Worm (Caenorhabditis elegans): ENCODE measurements around the gene Y53F4B.25.

Y53F4B.25 gene

ce11 chrII:15107184-15107583 lies 28.8 kb upstream of the Y53F4B.25 start:
- TF ChIP-seq aha-1 (tag) (peak; percentile 93), Y48G9A.11 (GFP tag; IDR thresholded peaks at IDR 0.05) (no peak)

DNA sequence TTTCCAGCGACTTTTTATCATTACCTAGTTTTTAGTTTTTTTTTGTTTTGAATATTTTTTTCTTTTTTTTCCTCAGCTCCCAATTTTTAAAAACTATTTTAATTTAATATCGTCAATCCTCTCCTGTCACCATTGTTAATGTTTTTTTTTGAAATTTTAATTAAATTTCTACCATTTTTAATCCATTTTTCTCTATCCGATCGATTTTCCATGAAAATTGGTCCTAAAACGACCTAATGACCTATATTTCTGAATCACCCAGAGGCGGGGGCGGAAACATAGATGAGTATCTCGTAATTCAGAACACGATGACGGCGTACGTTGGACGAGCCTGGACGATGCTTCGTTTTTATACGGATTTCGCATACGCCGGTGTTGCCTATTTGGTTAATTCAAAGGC lies 26.1 kb upstream of the Y53F4B.25 start, which contains the start of gene Y53F4B.39:
Gene Y53F4B.39, plus strand, starts transcription at position 301 of the 400 bp plus-strand sequence.
- TF ChIP-seq unc-62 (GFP tag; optimal IDR thresholded peaks at IDR 0.05 in 1 of 2) (peak in 1 of 2 experiments; percentile 26), unc-62 (tag; optimal IDR thresholded peaks at IDR 0.05) (no peak), spr-3 (GFP tag; optimal IDR thresholded peaks at IDR 0.05) (no peak), F49E8.2 (tag; optimal IDR thresholded peaks at IDR 0.05; ENCODE audit: borderline replicate concordance) (no peak)

DNA sequence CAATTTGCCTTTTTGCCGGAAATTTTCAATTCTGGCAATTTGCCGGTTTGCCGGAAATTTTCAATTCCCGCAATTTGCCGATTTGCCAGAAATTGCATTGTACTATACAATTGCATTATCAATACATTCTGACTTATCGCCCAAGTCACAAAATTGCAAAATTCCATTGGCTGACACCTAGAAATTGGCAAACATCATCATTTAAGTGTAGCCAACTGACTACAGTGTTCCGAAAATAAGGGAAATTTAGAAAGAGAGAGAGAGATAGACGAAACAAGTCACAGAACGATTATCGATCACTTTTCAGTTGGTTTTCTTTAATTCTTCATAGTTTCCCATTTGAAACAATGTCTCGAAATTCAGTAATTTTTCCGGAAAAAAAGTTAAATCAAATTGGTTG lies 24.6 kb upstream of the Y53F4B.25 start:
- TF ChIP-seq lim-7 (GFP tag; IDR thresholded peaks at IDR 0.05) (no peak), nhr-48 (tag; optimal IDR thresholded peaks at IDR 0.05) (no peak), ces-1 (GFP tag; optimal IDR thresholded peaks at IDR 0.05) (no peak), D1046.2 (GFP tag; IDR thresholded peaks at IDR 0.05) (no peak), zip-11 (GFP tag; IDR thresholded peaks at IDR 0.05) (no peak), zag-1 (tag; optimal IDR thresholded peaks at IDR 0.05) (no peak), lin-38 (GFP tag; IDR thresholded peaks at IDR 0.05) (no peak), zip-2 (tag; optimal IDR thresholded peaks at IDR 0.05) (no peak), attf-4 (tag; optimal IDR thresholded peaks at IDR 0.05) (no peak), mxl-2 (GFP tag; conservative IDR thresholded peaks at IDR 0.05) (no peak), nhr-102 (tag; optimal IDR thresholded peaks at IDR 0.05) (no peak), ceh-28 (tag; optimal IDR thresholded peaks at IDR 0.05) (no peak), hlh-11 (tag; optimal IDR thresholded peaks at IDR 0.05) (peak; percentile 68), vab-7 (GFP tag; IDR thresholded peaks at IDR 0.05) (no peak), nhr-76 (tag; optimal IDR thresholded peaks at IDR 0.05) (no peak), lin-1 (GFP tag; IDR thresholded peaks at IDR 0.05) (0 out of 2 replicates have a peak, but pooled peaks have one; percentile 24), ceh-32 (tag; optimal IDR thresholded peaks at IDR 0.05; ENCODE audit: poor library complexity) (no peak), pha-4 (GFP tag; IDR thresholded peaks at IDR 0.05) (no peak), pha-4 (tag; optimal IDR thresholded peaks at IDR 0.05) (no peak), ztf-11 (tag; optimal IDR thresholded peaks at IDR 0.05) (no peak), T26A8.4 (GFP tag; IDR thresholded peaks at IDR 0.05) (no peak), saeg-2 (GFP tag; IDR thresholded peaks at IDR 0.05) (no peak), mes-2 (tag; optimal IDR thresholded peaks at IDR 0.05; ENCODE audit: poor library complexity, severe bottlenecking) (peak; percentile 31), unc-62 (GFP tag; optimal IDR thresholded peaks at IDR 0.05 in 1 of 2) (peak in 1 of 2 experiments; percentile 19), unc-62 (tag; optimal IDR thresholded peaks at IDR 0.05) (no peak), fkh-10 (GFP tag; optimal IDR thresholded peaks at IDR 0.05) (no peak), spr-3 (GFP tag; optimal IDR thresholded peaks at IDR 0.05) (no peak), dmd-9 (GFP tag; IDR thresholded peaks at IDR 0.05) (no peak), daf-19 (GFP tag; conservative IDR thresholded peaks at IDR 0.05) (no peak), ztf-7 (tag; optimal IDR thresholded peaks at IDR 0.05) (no peak), mdt-29 (GFP tag; IDR thresholded peaks at IDR 0.05) (no peak), ceh-62 (tag; optimal IDR thresholded peaks at IDR 0.05) (no peak), lin-15B (tag; optimal IDR thresholded peaks at IDR 0.05) (no peak), hlh-30 (tag; optimal IDR thresholded peaks at IDR 0.05; ENCODE audit: insufficient read depth) (peak; percentile 9), lir-3 (tag; optimal IDR thresholded peaks at IDR 0.05) (no peak), nhr-6 (tag; optimal IDR thresholded peaks at IDR 0.05) (no peak), ama-1 (optimal IDR thresholded peaks at IDR 0.05) (no peak), daf-8 (GFP tag; IDR thresholded peaks at IDR 0.05) (no peak), arid-1 (GFP tag; conservative IDR thresholded peaks at IDR 0.05) (no peak), dve-1 (tag; optimal IDR thresholded peaks at IDR 0.05; ENCODE audit: insufficient read depth) (peak; percentile 66), daf-16 (GFP tag; optimal IDR thresholded peaks at IDR 0.05) (no peak), daf-16 (tag; optimal IDR thresholded peaks at IDR 0.05) (peak; percentile 84), hmg-1.1 (GFP tag; IDR thresholded peaks at IDR 0.05) (no peak), zfp-3 (GFP tag; conservative IDR thresholded peaks at IDR 0.05) (no peak), ZK546.5 (tag; optimal IDR thresholded peaks at IDR 0.05) (no peak), egl-43 (GFP tag; IDR thresholded peaks at IDR 0.05) (no peak)

Data from whole organism, L4 larva.